Worm (Caenorhabditis elegans) whole organism, L4 larva: ENCODE results near the gene brf-1.
A peak's percentile ranks its signal among the peaks of the same experiment; 100 is the strongest.

Experiments
- F37D6.2 ChIP-seq: sonication (generic microtip); optimal IDR thresholded peaks from 2 replicates; lab custom pipeline; 2016; ENCODE audit warnings: mild to moderate bottlenecking, missing genetic modification characterization, missing compliant biosample characterization
- R02D3.7 ChIP-seq: fragments of 150-350 bp; sonication (generic microtip); optimal IDR thresholded peaks from 3 replicates; lab custom pipeline; 2014; ENCODE audit warnings: missing biosample characterization, missing genetic modification characterization
- T20F7.1 ChIP-seq: fragments of 200-800 bp; sonication (Bioruptor generic); optimal IDR thresholded peaks from 2 replicates; lab custom pipeline; 2018; ENCODE audit warnings: mild to moderate bottlenecking, missing genetic modification characterization, missing compliant biosample characterization
- Y48G9A.11 ChIP-seq: fragments of 200-800 bp; sonication (Bioruptor generic); IDR thresholded peaks from 2 replicates; pipeline ENCODE4 v1.3.6; 2022; ENCODE audit warnings: missing genetic modification reagents, missing genetic modification characterization, missing compliant biosample characterization
- aha-1 ChIP-seq: fragments of 150-350 bp; peaks from one replicate; lab custom pipeline; 2014; ENCODE audit warnings: missing biosample characterization, missing genetic modification characterization
- ama-1 ChIP-seq: fragments of 150-350 bp; optimal IDR thresholded peaks from 2 replicates; lab custom pipeline; 2014; ENCODE audit warnings: inconsistent platforms, mixed read lengths
- ceh-20 ChIP-seq: fragments of 200-800 bp; sonication (Bioruptor generic); IDR thresholded peaks from 2 replicates; pipeline ENCODE4 v1.3.6; 2022; ENCODE audit warnings: missing genetic modification reagents, missing genetic modification characterization, missing compliant biosample characterization
- ceh-62 ChIP-seq: sonication (generic microtip); optimal IDR thresholded peaks from 2 replicates; lab custom pipeline; 2017; ENCODE audit warnings: missing biosample characterization, missing genetic modification characterization
- cey-2 ChIP-seq: sonication (generic microtip); optimal IDR thresholded peaks from 3 replicates; lab custom pipeline; 2017; ENCODE audit warnings: missing genetic modification characterization, mild to moderate bottlenecking, missing compliant biosample characterization, antibody characterized with exemption, borderline replicate concordance; ENCODE audit not compliant: insufficient read depth
- daf-12 ChIP-seq: fragments of 150-350 bp; optimal IDR thresholded peaks from 2 replicates; lab custom pipeline; 2014; ENCODE audit warnings: missing biosample characterization, missing genetic modification reagents, missing genetic modification characterization
- dve-1 ChIP-seq: sonication (generic microtip); optimal IDR thresholded peaks from 2 replicates; lab custom pipeline; 2017; ENCODE audit warnings: antibody characterized with exemption, mild to moderate bottlenecking, missing genetic modification characterization, missing compliant biosample characterization; ENCODE audit not compliant: insufficient read depth
- fkh-10 ChIP-seq: fragments of 150-350 bp; optimal IDR thresholded peaks from 2 replicates; lab custom pipeline; 2014; ENCODE audit warnings: missing biosample characterization, missing genetic modification reagents, missing genetic modification characterization
- lir-3 ChIP-seq: sonication (generic microtip); optimal IDR thresholded peaks from 2 replicates; lab custom pipeline; 2016; ENCODE audit warnings: mild to moderate bottlenecking, missing genetic modification characterization, missing compliant biosample characterization
- lsy-2 ChIP-seq, 2 experiments: fragments of 150-350 bp in 1 of 2; sonication (generic microtip) in 1 of 2; optimal IDR thresholded peaks; 2 replicates each; lab custom pipeline; 2014 to 2017; ENCODE audit warnings: missing biosample characterization in 2 of 2, missing genetic modification characterization in 2 of 2
- madf-5 ChIP-seq, 2 experiments: fragments of 200-800 bp; sonication (Bioruptor generic); IDR thresholded peaks; 2 replicates each; pipeline ENCODE4 v1.3.6; 2022; ENCODE audit warnings: missing compliant biosample characterization in 2 of 2, missing genetic modification characterization in 2 of 2
- madf-9 ChIP-seq: fragments of 200-800 bp; sonication (Bioruptor generic); conservative IDR thresholded peaks from 2 replicates; pipeline ENCODE4 v1.3.6; 2022; ENCODE audit warnings: missing genetic modification reagents, missing genetic modification characterization, missing compliant biosample characterization
- mes-2 ChIP-seq: sonication (generic microtip); optimal IDR thresholded peaks from 2 replicates; lab custom pipeline; 2016; ENCODE audit warnings: missing genotype, mild to moderate bottlenecking, missing genetic modification characterization, missing compliant biosample characterization; ENCODE audit not compliant: poor library complexity, severe bottlenecking
- nhr-48 ChIP-seq: sonication (generic microtip); optimal IDR thresholded peaks from 2 replicates; lab custom pipeline; 2016; ENCODE audit warnings: mild to moderate bottlenecking, missing genetic modification characterization, missing compliant biosample characterization
- set-16 ChIP-seq: fragments of 200-800 bp; sonication (Bioruptor generic); IDR thresholded peaks from 2 replicates; pipeline ENCODE4 v1.3.6; 2022; ENCODE audit warnings: missing genetic modification reagents, missing genetic modification characterization, missing compliant biosample characterization
- spr-3 ChIP-seq: fragments of 200-800 bp; sonication (Bioruptor generic); optimal IDR thresholded peaks from 2 replicates; lab custom pipeline; 2018; ENCODE audit warnings: mild to moderate bottlenecking, missing genetic modification characterization, missing compliant biosample characterization
- tra-1 ChIP-seq: fragments of 200-800 bp; sonication (Bioruptor generic); IDR thresholded peaks from 2 replicates; pipeline ENCODE4 v1.3.6; 2022; ENCODE audit warnings: missing genetic modification reagents, missing genetic modification characterization, missing compliant biosample characterization
- unc-39 ChIP-seq: sonication (generic microtip); optimal IDR thresholded peaks from 2 replicates; lab custom pipeline; 2017; ENCODE audit warnings: missing biosample characterization, missing genetic modification characterization
- zag-1 ChIP-seq: fragments of 150-350 bp; optimal IDR thresholded peaks from 2 replicates; lab custom pipeline; 2014; ENCODE audit warnings: missing biosample characterization, missing genetic modification characterization

Gene brf-1

ce11 chrII:7356773-7357172 is 51.1 kb downstream of the brf-1 start:
- TF ChIP-seq Y48G9A.11 (GFP tag; lab: Robert Waterston, UW) (peak; percentile 99), R02D3.7 (tag; lab: Kevin White, UChicago) (peak; percentile 63), tra-1 (no peak), unc-39 (no peak), fkh-10 (no peak), lir-3 (tag; lab: Kevin White, UChicago) (no peak), nhr-48 (tag; lab: Kevin White, UChicago) (no peak), mes-2 (tag; lab: Kevin White, UChicago) (peak; percentile 57), aha-1 (peak; percentile 53), T20F7.1 (GFP tag; lab: Kevin White, UChicago) (peak; percentile 91), lsy-2 (tag; optimal IDR thresholded peaks at IDR 0.05; lab: Kevin White, UChicago) (peak in 1 of 2 experiments; percentile 69)

ce11 chrII:7357176-7357575 is 51.5 kb downstream of the brf-1 start:
- TF ChIP-seq set-16 (no peak), ama-1 (lab: Kevin White, UChicago) (no peak), zag-1 (no peak), cey-2 (no peak), daf-12 (tag; lab: Kevin White, UChicago) (no peak), madf-9 (GFP tag; lab: Robert Waterston, UW) (no peak), dve-1 (tag; lab: Kevin White, UChicago) (no peak), madf-5 (GFP tag; IDR thresholded peaks at IDR 0.05; lab: Robert Waterston, UW) (no peak), spr-3 (GFP tag; lab: Kevin White, UChicago) (no peak), unc-39 (no peak), ceh-20 (GFP tag; lab: Robert Waterston, UW) (no peak), F37D6.2 (tag; lab: Kevin White, UChicago) (no peak), tra-1 (no peak), ceh-62 (tag; lab: Kevin White, UChicago) (no peak)
